Worm (Caenorhabditis elegans) whole organism, L4 larva: ENCODE measurements around the gene rha-2.

Source experiments
- ceh-82 ChIP-seq: sonication (generic microtip); optimal IDR thresholded peaks from 2 replicates; lab custom pipeline; 2017; ENCODE audit warnings: missing biosample characterization, missing genetic modification characterization
- fkh-10 ChIP-seq: fragments of 150-350 bp; optimal IDR thresholded peaks from 2 replicates; lab custom pipeline; 2014; ENCODE audit warnings: missing biosample characterization, missing genetic modification reagents, missing genetic modification characterization
- nhr-237 ChIP-seq: sonication (generic microtip); optimal IDR thresholded peaks from 2 replicates; lab custom pipeline; 2017; ENCODE audit warnings: missing biosample characterization, missing genetic modification characterization
- nhr-41 ChIP-seq: fragments of 200-800 bp; sonication (Bioruptor generic); IDR thresholded peaks from 2 replicates; pipeline ENCODE4 v1.3.6; 2022; ENCODE audit warnings: missing genetic modification reagents, missing genetic modification characterization, missing compliant biosample characterization
- nhr-76 ChIP-seq: fragments of 150-350 bp; optimal IDR thresholded peaks from 2 replicates; lab custom pipeline; 2014; ENCODE audit warnings: missing biosample characterization, missing genetic modification characterization
- tra-1 ChIP-seq: fragments of 200-800 bp; sonication (Bioruptor generic); IDR thresholded peaks from 2 replicates; pipeline ENCODE4 v1.3.6; 2022; ENCODE audit warnings: missing genetic modification reagents, missing genetic modification characterization, missing compliant biosample characterization
- ztf-11 ChIP-seq: fragments of 150-350 bp; optimal IDR thresholded peaks from 2 replicates; lab custom pipeline; 2014; ENCODE audit warnings: missing biosample characterization, missing genetic modification characterization
- ztf-7 ChIP-seq: fragments of 150-350 bp; optimal IDR thresholded peaks from 2 replicates; lab custom pipeline; 2014; ENCODE audit warnings: missing biosample characterization, missing genetic modification characterization

- TF ChIP-seq nhr-76 (no peak), nhr-237 (no peak), ztf-11 (no peak), ceh-82 (tag; lab: Kevin White, UChicago) (no peak), fkh-10 (no peak), tra-1 (GFP tag; lab: Robert Waterston, UW) (no peak), nhr-41 (no peak), ztf-7 (no peak)
Measured at ce11 chrIII:8656055-8656454, 41.7 kb upstream of the rha-2 start.
